Worm (Caenorhabditis elegans) whole organism, L3 larva: ENCODE data around the gene F40F12.9.
A peak's percentile ranks its signal among the peaks of the same experiment; 100 is the strongest.

Experiments used
- R02D3.7 ChIP-seq: fragments of 150-350 bp; optimal IDR thresholded peaks from 2 replicates; lab custom pipeline; 2014; ENCODE audit warnings: missing biosample characterization, missing genetic modification characterization
- ZK546.5 ChIP-seq: sonication (generic microtip); optimal IDR thresholded peaks from 2 replicates; lab custom pipeline; 2017; ENCODE audit warnings: missing biosample characterization, missing genetic modification characterization
- ama-1 ChIP-seq: fragments of 150-350 bp; optimal IDR thresholded peaks from 2 replicates; lab custom pipeline; 2018
- ceh-16 ChIP-seq: sonication (generic microtip); optimal IDR thresholded peaks from 2 replicates; lab custom pipeline; 2017; ENCODE audit warnings: missing biosample characterization, missing genetic modification characterization
- ceh-28 ChIP-seq: fragments of 150-350 bp; optimal IDR thresholded peaks from 2 replicates; lab custom pipeline; 2014; ENCODE audit warnings: missing biosample characterization, missing genetic modification reagents, missing genetic modification characterization
- ceh-82 ChIP-seq: fragments of 150-350 bp; optimal IDR thresholded peaks from 2 replicates; lab custom pipeline; 2014; ENCODE audit warnings: missing biosample characterization, missing genetic modification characterization
- ceh-9 ChIP-seq: sonication (generic microtip); optimal IDR thresholded peaks from 2 replicates; lab custom pipeline; 2018; ENCODE audit warnings: missing biosample characterization, missing genetic modification characterization
- daf-12 ChIP-seq: fragments of 150-350 bp; optimal IDR thresholded peaks from 2 replicates; lab custom pipeline; 2014; ENCODE audit warnings: missing biosample characterization, missing genetic modification reagents, missing genetic modification characterization
- egl-27 ChIP-seq: sonication (generic microtip); optimal IDR thresholded peaks from 4 replicates; lab custom pipeline; 2017; ENCODE audit warnings: missing biosample characterization, missing genetic modification reagents, missing genetic modification characterization
- elt-1 ChIP-seq: fragments of 150-350 bp; optimal IDR thresholded peaks from 2 replicates; lab custom pipeline; 2014; ENCODE audit warnings: missing biosample characterization, missing genetic modification characterization
- elt-2 ChIP-seq: sonication (generic microtip); optimal IDR thresholded peaks from 2 replicates; lab custom pipeline; 2016; ENCODE audit warnings: missing genetic modification reagents, mild to moderate bottlenecking, missing genetic modification characterization, missing compliant biosample characterization
- fkh-10 ChIP-seq: sonication (generic microtip); optimal IDR thresholded peaks from 2 replicates; lab custom pipeline; 2017; ENCODE audit warnings: missing biosample characterization, missing genetic modification reagents, missing genetic modification characterization
- fkh-2 ChIP-seq: fragments of 150-350 bp; optimal IDR thresholded peaks from 2 replicates; lab custom pipeline; 2014; ENCODE audit warnings: missing biosample characterization, missing genetic modification reagents, missing genetic modification characterization
- fos-1 ChIP-seq: fragments of 150-350 bp; optimal IDR thresholded peaks from 2 replicates; lab custom pipeline; 2014; ENCODE audit warnings: missing biosample characterization, missing genetic modification characterization
- hmg-11 ChIP-seq: sonication (generic microtip); optimal IDR thresholded peaks from 2 replicates; lab custom pipeline; 2016; ENCODE audit warnings: missing genetic modification characterization, missing compliant biosample characterization
- jun-1 ChIP-seq: fragments of 150-350 bp; optimal IDR thresholded peaks from 2 replicates; lab custom pipeline; 2014; ENCODE audit warnings: missing biosample characterization, missing genetic modification reagents, missing genetic modification characterization
- lin-15B ChIP-seq: fragments of 150-350 bp; optimal IDR thresholded peaks from 2 replicates; lab custom pipeline; 2014; ENCODE audit warnings: missing biosample characterization, missing genetic modification characterization
- lin-39 ChIP-seq: fragments of 150-350 bp; optimal IDR thresholded peaks from 2 replicates; lab custom pipeline; 2018; ENCODE audit warnings: missing biosample characterization, missing genetic modification reagents, missing genetic modification characterization
- lsy-12 ChIP-seq: sonication (generic microtip); optimal IDR thresholded peaks from 2 replicates; lab custom pipeline; 2016; ENCODE audit warnings: mild to moderate bottlenecking, missing genetic modification characterization, missing compliant biosample characterization
- mml-1 ChIP-seq: fragments of 150-350 bp; sonication (generic microtip); optimal IDR thresholded peaks from 3 replicates; lab custom pipeline; 2014; ENCODE audit warnings: missing biosample characterization, missing genetic modification characterization
- nfya-1 ChIP-seq: sonication (generic microtip); optimal IDR thresholded peaks from 2 replicates; lab custom pipeline; 2017; ENCODE audit warnings: missing genetic modification characterization, mild to moderate bottlenecking, missing compliant biosample characterization, antibody characterized with exemption, moderate library complexity; ENCODE audit not compliant: insufficient read depth
- nhr-11 ChIP-seq: fragments of 150-350 bp; optimal IDR thresholded peaks from 2 replicates; lab custom pipeline; 2014; ENCODE audit warnings: missing biosample characterization, missing genetic modification characterization
- nhr-23 ChIP-seq: fragments of 150-350 bp; optimal IDR thresholded peaks from 2 replicates; lab custom pipeline; 2014; ENCODE audit warnings: missing biosample characterization, missing genetic modification reagents, missing genetic modification characterization
- nhr-25 ChIP-seq: sonication (generic microtip); optimal IDR thresholded peaks from 2 replicates; lab custom pipeline; 2017; ENCODE audit warnings: missing biosample characterization, missing genetic modification characterization
- nhr-28 ChIP-seq: fragments of 150-350 bp; optimal IDR thresholded peaks from 2 replicates; lab custom pipeline; 2014; ENCODE audit warnings: missing biosample characterization, missing genetic modification characterization
- nhr-67 ChIP-seq: fragments of 150-350 bp; optimal IDR thresholded peaks from 2 replicates; lab custom pipeline; 2014; ENCODE audit warnings: missing biosample characterization, missing genetic modification characterization
- nhr-76 ChIP-seq: fragments of 150-350 bp; sonication (generic microtip); optimal IDR thresholded peaks from 5 replicates; lab custom pipeline; 2014; ENCODE audit warnings: missing biosample characterization, missing genetic modification characterization
- nhr-77 ChIP-seq: fragments of 150-350 bp; optimal IDR thresholded peaks from 2 replicates; lab custom pipeline; 2014; ENCODE audit warnings: missing biosample characterization, missing genetic modification characterization
- pha-4 ChIP-seq: fragments of 150-350 bp; optimal IDR thresholded peaks from 2 replicates; lab custom pipeline; 2014; ENCODE audit warnings: missing biosample characterization, missing genetic modification reagents, missing genetic modification characterization
- pqm-1 ChIP-seq: fragments of 150-350 bp; optimal IDR thresholded peaks from 2 replicates; lab custom pipeline; 2017; ENCODE audit warnings: missing biosample characterization, missing genetic modification characterization, inconsistent platforms
- sea-2 ChIP-seq: fragments of 150-350 bp; sonication (generic microtip); optimal IDR thresholded peaks from 4 replicates; lab custom pipeline; 2014; ENCODE audit warnings: missing biosample characterization, missing genetic modification reagents, missing genetic modification characterization
- unc-39 ChIP-seq: sonication (generic microtip); optimal IDR thresholded peaks from 4 replicates; lab custom pipeline; 2017; ENCODE audit warnings: missing biosample characterization, missing genetic modification characterization
- unc-62 ChIP-seq: fragments of 150-350 bp; sonication (generic microtip); optimal IDR thresholded peaks from 4 replicates; lab custom pipeline; 2014; ENCODE audit warnings: missing biosample characterization, missing genetic modification reagents, missing genetic modification characterization
- zag-1 ChIP-seq: fragments of 150-350 bp; optimal IDR thresholded peaks from 2 replicates; lab custom pipeline; 2014; ENCODE audit warnings: missing biosample characterization, missing genetic modification characterization
- ztf-11 ChIP-seq: fragments of 150-350 bp; optimal IDR thresholded peaks from 2 replicates; lab custom pipeline; 2014; ENCODE audit warnings: missing biosample characterization, missing genetic modification characterization
- ztf-4 ChIP-seq: fragments of 150-350 bp; optimal IDR thresholded peaks from 2 replicates; lab custom pipeline; 2014; ENCODE audit warnings: missing biosample characterization, missing genetic modification characterization

F40F12.9 gene

DNA sequence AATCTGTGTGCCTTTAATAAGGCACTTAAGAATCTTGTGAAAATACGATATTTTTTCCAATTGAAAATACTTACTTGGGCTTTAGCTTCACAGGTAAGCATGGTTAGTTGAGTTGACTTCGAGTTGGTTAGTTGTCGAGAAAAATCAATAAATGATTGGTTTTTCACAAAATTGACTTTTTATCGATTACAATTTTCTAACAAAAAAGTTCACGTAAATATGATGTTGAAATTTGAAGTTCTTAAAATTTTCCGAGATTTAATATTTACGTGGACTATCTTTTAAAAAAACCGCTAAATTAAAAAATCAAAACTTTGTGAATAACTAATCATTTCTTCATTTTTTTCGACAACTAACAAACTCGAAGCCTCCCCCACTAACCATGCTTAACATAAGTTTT is 9.6 kb downstream of the F40F12.9 start, which contains the start of gene F40F12.3:
Gene F40F12.3, minus strand, starts transcription at position 101 of the 400 bp plus-strand sequence.
- TF ChIP-seq pha-4 (tag; lab: Kevin White, UChicago): no peak
- no peak for TF ChIP-seq mml-1 (tag; lab: Kevin White, UChicago)
- no peak for TF ChIP-seq fkh-10 (GFP tag; lab: Kevin White, UChicago)

- TF ChIP-seq nhr-28 (no peak), ztf-4 (tag; lab: Kevin White, UChicago) (no peak), ceh-9 (tag; lab: Kevin White, UChicago) (no peak), pqm-1 (tag; lab: Kevin White, UChicago) (peak; percentile 71), nhr-77 (tag; lab: Kevin White, UChicago) (no peak), ceh-28 (peak; percentile 2), lin-15B (tag; lab: Kevin White, UChicago) (no peak), jun-1 (tag; lab: Kevin White, UChicago) (no peak), elt-1 (tag; lab: Kevin White, UChicago) (no peak), zag-1 (tag; lab: Kevin White, UChicago) (no peak), sea-2 (GFP tag; lab: Kevin White, UChicago) (no peak), ceh-16 (no peak), nfya-1 (tag; lab: Kevin White, UChicago) (no peak), pha-4 (tag; lab: Kevin White, UChicago) (peak; percentile 43), unc-39 (tag; lab: Kevin White, UChicago) (no peak), elt-2 (peak; percentile 71), nhr-23 (no peak), fkh-2 (no peak), unc-62 (GFP tag; lab: Kevin White, UChicago) (no peak), nhr-11 (tag; lab: Kevin White, UChicago) (no peak), ZK546.5 (no peak), ztf-11 (no peak), lsy-12 (tag; lab: Kevin White, UChicago) (no peak)
Measured at ce11 chrIII:9922310-9922709, 11.2 kb downstream of the F40F12.9 start.

DNA sequence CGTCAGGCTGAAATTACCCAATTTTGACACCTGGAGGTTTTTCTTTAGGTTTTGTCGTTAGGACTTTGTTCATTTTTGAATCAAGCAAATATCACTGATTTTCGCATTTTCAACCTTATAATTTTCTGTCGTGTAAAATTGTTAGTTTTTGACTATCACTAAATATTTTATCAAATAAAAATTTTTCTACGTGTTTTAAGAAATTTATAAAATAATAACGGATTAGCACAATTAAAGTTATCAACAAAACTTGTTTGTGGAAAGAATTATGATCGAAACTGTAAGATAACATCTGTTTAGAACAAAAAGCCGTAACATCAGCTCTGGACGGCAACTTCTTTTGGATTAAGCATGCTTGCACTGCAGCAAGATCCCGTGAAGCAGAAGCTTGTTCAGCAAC is 11.7 kb downstream of the F40F12.9 start, which contains the start of gene cbp-2:
Gene cbp-2, plus strand, starts transcription at position 301 of the 400 bp plus-strand sequence.
- no peak for TF ChIP-seq nhr-76 (tag; lab: Kevin White, UChicago)
- no peak for TF ChIP-seq fkh-2

ce11 chrIII:9926650-9927049 is 15.5 kb downstream of the F40F12.9 start, which contains the start of gene ttr-3:
Gene ttr-3 (minus strand): TSS chrIII:9926750.
- TF ChIP-seq nhr-28: no peak
- TF ChIP-seq pha-4 (tag; lab: Kevin White, UChicago): no peak
- no peak for TF ChIP-seq ama-1 (lab: Kevin White, UChicago)
- no peak for TF ChIP-seq nhr-67 (tag; lab: Kevin White, UChicago)
- no peak for TF ChIP-seq ceh-82 (tag; lab: Kevin White, UChicago)
- TF ChIP-seq egl-27 (tag; lab: Kevin White, UChicago): no peak
- TF ChIP-seq lin-39: no peak
- no peak for TF ChIP-seq sea-2 (GFP tag; lab: Kevin White, UChicago)

DNA sequence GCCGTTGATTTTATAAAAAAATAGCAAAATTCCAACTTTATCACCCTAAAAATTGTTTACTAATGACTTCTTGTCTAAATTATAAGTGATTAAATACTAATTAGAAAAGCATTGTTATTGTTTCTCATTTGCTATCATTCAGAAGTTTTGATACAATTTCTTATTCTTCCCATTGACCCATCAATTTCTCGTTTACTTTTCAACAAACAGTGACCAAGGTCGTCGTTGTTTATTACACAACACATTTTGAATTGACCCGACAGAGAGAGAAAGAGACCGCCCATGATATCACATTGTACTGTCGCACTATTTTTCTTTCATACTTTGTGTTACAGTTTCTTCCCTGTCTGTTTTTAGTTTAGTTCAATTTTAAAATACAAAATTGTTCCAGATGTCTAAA is 16.2 kb downstream of the F40F12.9 start, which contains the start of gene ttr-2:
Gene ttr-2, plus strand, starts transcription at position 392 of the 400 bp plus-strand sequence.
- TF ChIP-seq nhr-67 (tag; lab: Kevin White, UChicago) (no peak), nhr-23 (peak; percentile 3), nhr-25 (peak; percentile 24)

ce11 chrIII:9928777-9929176 is 17.6 kb downstream of the F40F12.9 start, which contains the start of gene ttr-1:
Gene ttr-1 (plus strand): TSS chrIII:9929077.
- no peak for TF ChIP-seq R02D3.7
- no peak for TF ChIP-seq elt-2
- TF ChIP-seq daf-12: no peak
- no peak for TF ChIP-seq hmg-11
- TF ChIP-seq fkh-10 (GFP tag; lab: Kevin White, UChicago): no peak
- no peak for TF ChIP-seq fos-1 (tag; lab: Kevin White, UChicago)
- TF ChIP-seq, all 47 proteins: peak for 0
